Worm (Caenorhabditis elegans) whole organism, late embryonic: ENCODE data around the gene D2007.2.

Experiments used
- ceh-45 ChIP-seq: fragments of 200-800 bp; sonication (Bioruptor generic); IDR thresholded peaks from 2 replicates; pipeline ENCODE4 v1.3.6; 2022; ENCODE audit warnings: missing genetic modification reagents, missing genetic modification characterization, missing compliant biosample characterization
- ets-4 ChIP-seq: sonication (generic microtip); optimal IDR thresholded peaks from 2 replicates; lab custom pipeline; 2016; ENCODE audit warnings: missing genetic modification characterization, missing compliant biosample characterization
- pqm-1 ChIP-seq: sonication (generic microtip); optimal IDR thresholded peaks from 2 replicates; lab custom pipeline; 2016; ENCODE audit warnings: missing genetic modification characterization, missing compliant biosample characterization

ce11 chrIII:8133346-8133745, 15.4 kb upstream of the D2007.2 start, which contains the start of gene C14B9.2:
- TF ChIP-seq ceh-45 (GFP tag; lab: Robert Waterston, UW), result no peak
- no peak for TF ChIP-seq pqm-1 (tag; lab: Kevin White, UChicago)
- no peak for TF ChIP-seq ets-4 (tag; lab: Kevin White, UChicago)
